Worm (Caenorhabditis elegans): ENCODE results near the gene soc-2.

- TF ChIP-seq him-1 (tag; optimal IDR thresholded peaks at IDR 0.05) (no peak), W03F9.2 (tag; optimal IDR thresholded peaks at IDR 0.05) (no peak)
Observed at ce11 chrIV:5121995-5122394, 30.3 kb downstream of the soc-2 start, which contains the start of gene tkr-3.

All from whole organism, L4/young adult.